Fruit fly (Drosophila melanogaster) ovary, adult (tissue): ENCODE results near the gene CG1835.
"Not testable (repeated sequence)": the region's sequence is repeated elsewhere in the genome, so short reads cannot be mapped to it uniquely, and the experiment has no call there.

Experiments
- CG17801 ChIP-seq: fragments of 200-800 bp; optimal IDR thresholded peaks from 2 replicates; lab custom pipeline; 2019; ENCODE audit warnings: missing biosample characterization, mild to moderate bottlenecking, missing genetic modification characterization, moderate library complexity; ENCODE audit not compliant: partially characterized antibody

CG1835 gene

dm6 chrX:20662919-20663557, 1.3 kb downstream of the CG1835 start:
- no peak for TF ChIP-seq CG17801 (GFP tag; lab: Kevin White, UChicago)

- no peak for TF ChIP-seq CG17801 (GFP tag; lab: Kevin White, UChicago)
These were observed 4.6 kb downstream of the CG1835 start for dm6 chrX:20666356-20666755.

DNA sequence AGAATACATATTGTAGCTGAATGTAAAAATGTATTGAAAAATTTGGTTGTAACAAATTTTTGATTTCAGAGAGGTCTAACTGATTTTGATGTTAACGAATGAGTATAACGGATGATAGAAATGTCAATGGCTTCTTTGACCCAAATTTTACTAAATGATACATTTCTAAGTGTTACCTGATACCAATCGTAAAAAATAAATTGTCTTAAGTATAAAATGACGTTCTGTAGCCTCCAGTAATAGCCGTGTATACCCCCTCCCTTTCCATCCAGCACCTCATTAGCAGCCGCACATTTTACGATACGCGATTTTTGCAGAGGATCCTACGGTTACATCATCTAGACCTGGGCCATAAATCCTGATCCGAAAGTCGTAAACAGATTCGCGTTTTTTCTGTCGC, 15.2 kb downstream of the CG1835 start, which contains the start of gene hydra:
Gene hydra (minus strand): TSS at position 101 of the 400 bp plus-strand sequence.
- not testable (repeated sequence) for TF ChIP-seq CG17801 (GFP tag; lab: Kevin White, UChicago)

DNA sequence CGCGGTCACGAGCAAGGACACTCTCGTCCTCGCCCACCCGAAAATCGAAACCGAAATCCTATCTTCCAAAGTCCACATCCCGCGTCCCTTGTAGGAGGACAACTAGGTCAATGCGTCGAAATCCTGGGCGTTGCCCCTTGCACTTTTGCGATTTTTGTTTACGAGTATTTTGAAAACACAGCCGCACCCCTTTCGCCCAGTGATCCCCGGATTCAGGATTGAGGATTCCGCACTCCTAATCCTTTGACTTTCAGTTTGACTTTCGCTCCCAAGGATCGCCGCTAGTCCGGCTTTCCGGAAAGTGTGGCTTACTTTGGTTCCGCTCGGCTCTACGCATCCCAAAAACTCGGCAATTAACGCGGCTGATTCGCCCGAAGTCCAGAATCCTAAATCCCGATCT, 18.7 kb downstream of the CG1835 start:
- TF ChIP-seq CG17801 (GFP tag; lab: Kevin White, UChicago), result no peak

dm6 chrX:20687252-20687651, 25.5 kb downstream of the CG1835 start:
- TF ChIP-seq CG17801 (GFP tag; lab: Kevin White, UChicago), result no peak

- no peak for TF ChIP-seq CG17801 (GFP tag; lab: Kevin White, UChicago)
These were observed 27.8 kb downstream of the CG1835 start for dm6 chrX:20689504-20689903.

dm6 chrX:20690454-20690853, 28.7 kb downstream of the CG1835 start, which contains the start of gene run:
TSS of gene run (plus strand) at chrX:20690670.
- TF ChIP-seq CG17801 (GFP tag; lab: Kevin White, UChicago), result no peak

DNA sequence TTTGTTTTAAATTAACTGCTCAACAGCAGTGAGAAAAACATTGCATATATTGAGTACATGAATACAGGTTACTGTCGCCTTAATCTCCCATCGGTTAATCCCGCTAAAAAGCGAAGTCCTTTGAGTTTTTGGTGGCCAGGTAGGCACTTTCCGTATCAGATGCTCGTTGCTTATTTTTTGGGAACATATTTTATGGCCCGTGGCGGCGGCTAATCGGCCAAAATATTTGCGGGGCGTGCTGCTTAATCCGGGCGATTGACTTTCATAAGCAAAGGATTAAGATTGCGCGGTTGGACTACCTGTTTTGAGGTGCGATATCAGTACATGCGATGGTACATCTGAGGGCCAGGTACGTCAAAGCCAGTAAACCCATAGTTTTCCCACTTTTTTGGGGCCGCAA, 29.5 kb downstream of the CG1835 start:
- TF ChIP-seq CG17801 (GFP tag; lab: Kevin White, UChicago), result no peak

DNA sequence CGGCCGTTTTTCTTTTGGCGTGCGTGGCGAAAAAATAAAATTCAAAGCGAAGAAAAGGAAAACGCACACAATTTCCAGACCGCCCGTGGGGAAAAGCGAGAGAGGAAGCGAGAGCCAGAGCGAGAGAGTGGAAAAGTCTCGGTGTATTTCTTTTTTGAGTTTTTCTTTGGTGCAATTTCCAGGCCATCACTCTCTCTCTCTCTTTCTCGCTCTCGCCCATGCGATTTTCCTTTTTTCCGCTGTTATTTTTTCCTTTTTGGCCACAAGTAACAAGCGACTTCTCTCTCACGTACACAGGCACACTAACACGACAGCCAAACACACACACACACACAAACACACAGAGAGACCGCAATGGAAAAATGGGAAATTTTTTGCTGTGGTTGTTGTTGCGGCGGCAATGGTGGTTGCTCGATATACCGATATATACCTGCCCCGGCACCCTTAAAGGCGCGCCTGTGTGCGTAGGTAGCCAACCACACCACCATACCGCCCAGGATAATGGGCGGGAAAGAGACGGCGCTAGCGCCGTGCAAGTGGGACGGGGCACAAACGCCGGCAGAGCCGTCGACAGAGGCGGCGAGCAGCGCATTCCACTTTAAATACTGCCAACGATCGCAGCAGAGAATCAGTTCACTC, 32.2 kb downstream of the CG1835 start:
- TF ChIP-seq CG17801 (GFP tag; lab: Kevin White, UChicago), result no peak

dm6 chrX:20702904-20703303, 41.2 kb downstream of the CG1835 start:
- no peak for TF ChIP-seq CG17801 (GFP tag; lab: Kevin White, UChicago)

- TF ChIP-seq CG17801 (GFP tag; lab: Kevin White, UChicago), result no peak
These were observed 42.6 kb downstream of the CG1835 start for dm6 chrX:20704337-20704736.

DNA sequence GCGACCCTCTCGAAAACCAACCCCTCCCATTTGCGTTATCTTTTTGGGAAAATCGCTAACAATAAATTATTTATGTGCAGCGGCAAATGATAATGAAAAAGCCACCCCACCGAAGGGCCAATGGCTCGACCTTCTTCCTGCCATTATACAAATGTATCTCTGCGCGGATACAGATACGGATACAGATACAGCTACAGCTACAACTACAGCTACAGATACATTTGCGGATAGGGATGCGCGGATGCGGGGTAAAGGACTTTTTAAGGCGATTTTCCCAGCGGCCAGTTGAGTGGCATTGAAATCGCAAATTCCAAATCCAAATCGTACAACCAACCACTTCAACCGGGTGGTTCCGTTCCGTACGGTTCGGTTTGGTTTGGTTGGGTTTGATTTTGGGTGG, 48.0 kb downstream of the CG1835 start:
- no peak for TF ChIP-seq CG17801 (GFP tag; lab: Kevin White, UChicago)

- TF ChIP-seq CG17801 (GFP tag; lab: Kevin White, UChicago), result no peak
These were observed 51.6 kb downstream of the CG1835 start for dm6 chrX:20713317-20713716.

DNA sequence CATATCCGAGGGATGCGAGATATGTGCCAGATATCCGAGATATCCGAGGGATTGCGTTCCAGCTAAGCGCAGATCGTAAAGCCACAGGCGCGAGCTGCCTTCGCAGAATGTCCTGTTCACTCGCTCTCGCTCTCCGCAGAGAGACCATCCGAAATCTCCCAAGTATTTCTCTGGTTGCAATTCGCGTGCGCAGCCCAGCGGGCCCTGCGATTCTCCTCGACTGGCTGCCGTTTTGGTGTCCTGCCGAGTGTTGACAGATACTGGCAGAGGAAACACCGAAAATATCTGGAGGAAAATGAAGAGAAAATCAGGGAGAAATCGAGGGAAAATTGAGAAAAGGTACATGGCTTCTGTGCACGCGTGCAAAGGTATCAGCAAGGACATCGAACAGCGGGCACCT, 55.7 kb downstream of the CG1835 start:
- TF ChIP-seq CG17801 (GFP tag; lab: Kevin White, UChicago), result no peak
